Worm (Caenorhabditis elegans) whole organism, late embryonic: ENCODE measurements around the gene cdr-4.

Experiments
- ceh-24 ChIP-seq: sonication (generic microtip); optimal IDR thresholded peaks from 2 replicates; lab custom pipeline; 2016; ENCODE audit warnings: mild to moderate bottlenecking, missing genetic modification characterization, missing compliant biosample characterization
- elt-4 ChIP-seq: sonication (generic microtip); optimal IDR thresholded peaks from 2 replicates; lab custom pipeline; 2016; ENCODE audit warnings: missing genetic modification characterization, missing compliant biosample characterization
- fkh-10 ChIP-seq: fragments of 150-350 bp; optimal IDR thresholded peaks from 2 replicates; lab custom pipeline; 2014; ENCODE audit warnings: missing biosample characterization, missing genetic modification reagents, missing genetic modification characterization
- lin-11 ChIP-seq: fragments of 200-800 bp; sonication (Bioruptor generic); optimal IDR thresholded peaks from 2 replicates; lab custom pipeline; 2018; ENCODE audit warnings: mild to moderate bottlenecking, missing genetic modification characterization, missing compliant biosample characterization
- nhr-11 ChIP-seq: fragments of 150-350 bp; optimal IDR thresholded peaks from 2 replicates; lab custom pipeline; 2014; ENCODE audit warnings: missing biosample characterization, missing genetic modification characterization
- pqm-1 ChIP-seq: sonication (generic microtip); optimal IDR thresholded peaks from 2 replicates; lab custom pipeline; 2016; ENCODE audit warnings: missing genetic modification characterization, missing compliant biosample characterization
- tbx-2 ChIP-seq: sonication (generic microtip); optimal IDR thresholded peaks from 2 replicates; lab custom pipeline; 2016; ENCODE audit warnings: missing genetic modification characterization, missing compliant biosample characterization
- tbx-7 ChIP-seq: sonication (generic microtip); optimal IDR thresholded peaks from 2 replicates; lab custom pipeline; 2016; ENCODE audit warnings: missing genotype, missing genetic modification characterization, missing compliant biosample characterization

DNA sequence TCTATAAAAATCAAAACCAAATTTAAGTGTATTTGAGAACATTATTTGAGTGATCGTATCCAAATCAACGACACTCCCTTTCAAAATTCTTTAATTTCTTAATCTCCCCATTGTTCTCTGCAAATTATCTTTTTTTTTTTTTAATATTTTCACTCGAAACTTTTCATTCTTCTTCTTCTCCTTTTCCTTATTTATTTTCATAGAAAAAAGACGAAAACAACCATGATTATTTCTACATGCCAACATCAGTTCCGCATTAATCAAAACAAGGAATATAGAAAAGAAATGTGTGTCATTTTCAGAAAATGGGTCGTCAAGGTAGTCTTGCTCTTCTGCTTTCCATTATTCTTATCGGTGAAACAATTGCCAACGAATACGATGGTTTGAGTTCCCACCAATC, 10.9 kb downstream of the cdr-4 start, which contains the start of gene K01D12.5:
- TF ChIP-seq nhr-11 (tag; lab: Kevin White, UChicago) (no peak), tbx-2 (tag; lab: Kevin White, UChicago) (no peak), elt-4 (tag; lab: Kevin White, UChicago) (no peak), pqm-1 (no peak), ceh-24 (tag; lab: Kevin White, UChicago) (no peak), tbx-7 (tag; lab: Kevin White, UChicago) (no peak), lin-11 (tag; lab: Kevin White, UChicago) (no peak), fkh-10 (GFP tag; lab: Kevin White, UChicago) (no peak)
